Fruit fly (Drosophila melanogaster) whole organism, prepupa: ENCODE results near the gene CG6418.

Experiments
- Eip78C ChIP-seq: fragments of 200-800 bp; sonication (Bioruptor generic); peaks from one replicate; lab custom pipeline; 2016; ENCODE audit warnings: missing biosample characterization, missing genetic modification characterization
- Met ChIP-seq: fragments of 200-800 bp; sonication (Bioruptor generic); optimal IDR thresholded peaks from 3 replicates; lab custom pipeline; 2016; ENCODE audit warnings: missing biosample characterization, missing genetic modification characterization
- OdsH ChIP-seq: fragments of 200-800 bp; sonication (Bioruptor generic); optimal IDR thresholded peaks from 3 replicates; lab custom pipeline; 2016; ENCODE audit warnings: missing biosample characterization, missing genetic modification characterization

The CG6418 gene

DNA sequence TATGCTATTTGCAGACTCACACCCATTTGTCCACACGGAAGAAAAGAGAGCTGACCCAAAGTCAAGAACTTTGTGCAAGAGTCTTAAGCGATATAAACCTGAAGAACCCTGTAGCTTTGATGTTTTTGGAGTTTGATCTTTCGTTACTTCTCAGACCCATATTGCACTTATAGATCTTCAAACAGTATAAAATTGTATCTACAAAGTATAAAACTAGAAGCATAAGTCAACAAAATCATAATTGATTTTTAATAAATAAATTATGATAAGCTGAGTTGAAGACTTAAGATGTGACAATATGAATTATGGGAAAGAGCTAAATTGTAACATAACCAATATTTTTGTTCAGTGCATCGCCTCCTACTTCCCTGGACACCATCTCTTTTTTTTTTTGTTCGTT is 51.5 kb downstream of the CG6418 start:
- TF ChIP-seq OdsH (GFP tag; lab: Kevin White, UChicago) (no peak), Met (GFP tag; lab: Kevin White, UChicago) (no peak), Eip78C (GFP tag; lab: Kevin White, UChicago) (peak; percentile 33)
